Worm (Caenorhabditis elegans) whole organism, mixed stage, embryonic: ENCODE data around the gene ZK105.1.

Experiments
- M03D4.4 ChIP-seq: sonication (generic microtip); optimal IDR thresholded peaks from 2 replicates; lab custom pipeline; 2017; ENCODE audit warnings: mild to moderate bottlenecking, missing genetic modification characterization, missing compliant biosample characterization
- bed-3 ChIP-seq: fragments of 200-800 bp; sonication (Bioruptor generic); optimal IDR thresholded peaks from 3 replicates; lab custom pipeline; 2018; ENCODE audit warnings: mild to moderate bottlenecking, missing genetic modification characterization, moderate library complexity, missing compliant biosample characterization
- blmp-1 ChIP-seq: fragments of 150-350 bp; optimal IDR thresholded peaks from 2 replicates; lab custom pipeline; 2014; ENCODE audit warnings: missing biosample characterization, missing genetic modification characterization
- ceh-39 ChIP-seq: fragments of 150-350 bp; optimal IDR thresholded peaks from 2 replicates; lab custom pipeline; 2014; ENCODE audit warnings: missing biosample characterization, missing genetic modification characterization
- ceh-43 ChIP-seq: fragments of 200-800 bp; sonication (Bioruptor generic); optimal IDR thresholded peaks from 2 replicates; lab custom pipeline; 2018; ENCODE audit warnings: mild to moderate bottlenecking, missing genetic modification characterization, moderate library complexity, missing compliant biosample characterization
- ceh-83 ChIP-seq: fragments of 200-800 bp; sonication (Bioruptor generic); optimal IDR thresholded peaks from 2 replicates; lab custom pipeline; 2018; ENCODE audit warnings: mild to moderate bottlenecking, missing genetic modification characterization, missing compliant biosample characterization
- ces-1 ChIP-seq: fragments of 150-350 bp; optimal IDR thresholded peaks from 2 replicates; lab custom pipeline; 2014; ENCODE audit warnings: missing biosample characterization, missing genetic modification reagents, missing genetic modification characterization
- cnd-1 ChIP-seq: fragments of 200-800 bp; sonication (Bioruptor generic); optimal IDR thresholded peaks from 2 replicates; lab custom pipeline; 2018; ENCODE audit warnings: mild to moderate bottlenecking, missing genetic modification characterization, missing compliant biosample characterization
- elt-1 ChIP-seq: sonication (generic microtip); optimal IDR thresholded peaks from 2 replicates; lab custom pipeline; 2017; ENCODE audit warnings: missing genetic modification characterization, mild to moderate bottlenecking, missing compliant biosample characterization, antibody characterized with exemption, moderate library complexity, borderline replicate concordance; ENCODE audit not compliant: insufficient read depth
- elt-3 ChIP-seq: fragments of 150-350 bp; optimal IDR thresholded peaks from 2 replicates; lab custom pipeline; 2014; ENCODE audit warnings: missing biosample characterization, missing genetic modification characterization
- flh-1 ChIP-seq: fragments of 200-800 bp; sonication (Bioruptor generic); optimal IDR thresholded peaks from 2 replicates; lab custom pipeline; 2018; ENCODE audit warnings: mild to moderate bottlenecking, missing genetic modification characterization, moderate library complexity, missing compliant biosample characterization
- ham-2 ChIP-seq: fragments of 200-800 bp; sonication (Bioruptor generic); optimal IDR thresholded peaks from 2 replicates; lab custom pipeline; 2018; ENCODE audit warnings: mild to moderate bottlenecking, missing genetic modification characterization, missing compliant biosample characterization
- hlh-1 ChIP-seq: fragments of 150-350 bp; optimal IDR thresholded peaks from 2 replicates; lab custom pipeline; 2014; ENCODE audit warnings: missing biosample characterization, missing genetic modification reagents, missing genetic modification characterization
- lin-13 ChIP-seq: fragments of 150-350 bp; optimal IDR thresholded peaks from 2 replicates; lab custom pipeline; 2014; ENCODE audit warnings: missing biosample characterization, missing genetic modification characterization
- lin-32 ChIP-seq: fragments of 200-800 bp; sonication (Bioruptor generic); optimal IDR thresholded peaks from 2 replicates; lab custom pipeline; 2018; ENCODE audit warnings: mild to moderate bottlenecking, missing genetic modification characterization, missing compliant biosample characterization
- lsy-2 ChIP-seq: fragments of 150-350 bp; optimal IDR thresholded peaks from 2 replicates; lab custom pipeline; 2014; ENCODE audit warnings: missing biosample characterization, missing genetic modification characterization
- mab-5 ChIP-seq: fragments of 150-350 bp; optimal IDR thresholded peaks from 2 replicates; lab custom pipeline; 2014; ENCODE audit warnings: missing biosample characterization, missing genetic modification characterization
- mep-1 ChIP-seq: fragments of 150-350 bp; optimal IDR thresholded peaks from 2 replicates; lab custom pipeline; 2017; ENCODE audit warnings: missing biosample characterization, missing genetic modification reagents, missing genetic modification characterization, inconsistent platforms
- mls-2 ChIP-seq: sonication (generic microtip); optimal IDR thresholded peaks from 2 replicates; lab custom pipeline; 2016; ENCODE audit warnings: mild to moderate bottlenecking, missing genetic modification characterization, moderate library complexity, missing compliant biosample characterization
- nhr-12 ChIP-seq: fragments of 150-350 bp; optimal IDR thresholded peaks from 2 replicates; lab custom pipeline; 2014; ENCODE audit warnings: missing biosample characterization, missing genetic modification characterization
- nhr-2 ChIP-seq: fragments of 150-350 bp; optimal IDR thresholded peaks from 2 replicates; lab custom pipeline; 2014; ENCODE audit warnings: missing biosample characterization, missing genetic modification characterization
- nhr-237 ChIP-seq: fragments of 150-350 bp; optimal IDR thresholded peaks from 2 replicates; lab custom pipeline; 2014; ENCODE audit warnings: missing biosample characterization, missing genetic modification characterization
- nhr-28 ChIP-seq: fragments of 150-350 bp; optimal IDR thresholded peaks from 2 replicates; lab custom pipeline; 2014; ENCODE audit warnings: missing biosample characterization, missing genetic modification characterization
- nhr-76 ChIP-seq: sonication (generic microtip); optimal IDR thresholded peaks from 2 replicates; lab custom pipeline; 2017; ENCODE audit warnings: missing biosample characterization, missing genetic modification characterization
- pha-4 ChIP-seq: fragments of 150-350 bp; optimal IDR thresholded peaks from 2 replicates; lab custom pipeline; 2018; ENCODE audit warnings: missing biosample characterization, missing genetic modification reagents, missing genetic modification characterization
- sem-2 ChIP-seq: fragments of 200-800 bp; sonication (Bioruptor generic); optimal IDR thresholded peaks from 2 replicates; lab custom pipeline; 2018; ENCODE audit warnings: mild to moderate bottlenecking, missing genetic modification characterization, missing compliant biosample characterization
- snpc-4 ChIP-seq: fragments of 150-350 bp; optimal IDR thresholded peaks from 2 replicates; lab custom pipeline; 2014; ENCODE audit warnings: missing biosample characterization, missing genetic modification characterization
- sptf-1 ChIP-seq: sonication (generic microtip); optimal IDR thresholded peaks from 2 replicates; lab custom pipeline; 2017; ENCODE audit warnings: mild to moderate bottlenecking, missing genetic modification characterization, moderate library complexity, missing compliant biosample characterization
- unc-120 ChIP-seq: sonication (generic microtip); optimal IDR thresholded peaks from 2 replicates; lab custom pipeline; 2017; ENCODE audit warnings: missing genetic modification characterization, missing compliant biosample characterization; ENCODE audit not compliant: poor library complexity, severe bottlenecking
- unc-39 ChIP-seq: fragments of 150-350 bp; optimal IDR thresholded peaks from 2 replicates; lab custom pipeline; 2014; ENCODE audit warnings: missing biosample characterization, missing genetic modification characterization
- unc-62 ChIP-seq: fragments of 150-350 bp; optimal IDR thresholded peaks from 2 replicates; lab custom pipeline; 2014; ENCODE audit warnings: missing biosample characterization, missing genetic modification reagents, missing genetic modification characterization
- zip-8 ChIP-seq: fragments of 150-350 bp; optimal IDR thresholded peaks from 2 replicates; lab custom pipeline; 2014; ENCODE audit warnings: missing biosample characterization, missing genetic modification characterization
- ztf-11 ChIP-seq: fragments of 150-350 bp; optimal IDR thresholded peaks from 2 replicates; lab custom pipeline; 2014; ENCODE audit warnings: missing biosample characterization, missing genetic modification characterization

ZK105.1 gene

ce11 chrV:7713691-7714090 lies at the start of gene ZK105.1:
TSS of gene ZK105.1 (plus strand) at chrV:7713991.
- no peak for TF ChIP-seq mab-5 (tag; lab: Kevin White, UChicago)
- TF ChIP-seq blmp-1 (tag; lab: Kevin White, UChicago), result no peak
- no peak for TF ChIP-seq hlh-1 (tag; lab: Kevin White, UChicago)
- no peak for TF ChIP-seq mep-1 (tag; lab: Kevin White, UChicago)
- no peak for TF ChIP-seq ceh-43
- TF ChIP-seq sem-2, result no peak
- no peak for TF ChIP-seq nhr-28 (tag; lab: Kevin White, UChicago)
- no peak for TF ChIP-seq ham-2 (GFP tag; lab: Kevin White, UChicago)
- no peak for TF ChIP-seq unc-120 (tag; lab: Kevin White, UChicago)
- TF ChIP-seq mls-2 (tag; lab: Kevin White, UChicago), result no peak
- TF ChIP-seq sptf-1, result no peak
- no peak for TF ChIP-seq nhr-237
- no peak for TF ChIP-seq pha-4 (tag; lab: Kevin White, UChicago)
- TF ChIP-seq M03D4.4 (tag; lab: Kevin White, UChicago), result no peak
- no peak for TF ChIP-seq ceh-39 (tag; lab: Kevin White, UChicago)
- no peak for TF ChIP-seq zip-8
- no peak for TF ChIP-seq elt-1 (tag; lab: Kevin White, UChicago)
- TF ChIP-seq snpc-4, result no peak
- no peak for TF ChIP-seq ztf-11 (tag; lab: Kevin White, UChicago)
- TF ChIP-seq unc-39 (tag; lab: Kevin White, UChicago), result no peak

DNA sequence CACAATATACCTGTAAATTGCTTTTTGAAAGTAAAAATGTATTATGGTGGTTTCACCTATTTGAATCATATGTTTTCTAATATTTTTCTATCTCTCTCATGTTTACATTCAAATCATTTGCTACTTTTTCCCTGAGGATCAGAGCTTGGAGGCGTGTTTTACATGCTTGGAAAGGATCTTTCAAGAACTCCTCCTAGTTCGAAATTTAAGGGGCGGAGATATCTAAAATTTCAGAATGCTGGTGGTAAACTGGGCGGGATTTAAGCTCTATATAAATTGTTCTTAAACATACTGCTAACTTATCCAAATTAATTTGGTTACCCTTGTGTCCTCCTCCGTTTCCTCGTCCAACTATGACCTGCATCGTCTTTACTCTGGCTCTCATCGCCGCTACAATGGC lies 45.9 kb upstream of the ZK105.1 start, which contains the start of gene C12D5.5:
Gene C12D5.5, plus strand, starts transcription at position 301 of the 400 bp plus-strand sequence.
- TF ChIP-seq lsy-2 (no peak), snpc-4 (no peak), mab-5 (tag; lab: Kevin White, UChicago) (no peak), elt-1 (tag; lab: Kevin White, UChicago) (no peak), hlh-1 (tag; lab: Kevin White, UChicago) (no peak), bed-3 (GFP tag; lab: Kevin White, UChicago) (no peak), mls-2 (tag; lab: Kevin White, UChicago) (no peak), unc-120 (tag; lab: Kevin White, UChicago) (no peak), nhr-2 (tag; lab: Kevin White, UChicago) (no peak), cnd-1 (tag; lab: Kevin White, UChicago) (no peak), elt-3 (tag; lab: Kevin White, UChicago) (no peak), nhr-12 (tag; lab: Kevin White, UChicago) (no peak), ces-1 (no peak), mep-1 (tag; lab: Kevin White, UChicago) (no peak), ceh-43 (no peak), blmp-1 (tag; lab: Kevin White, UChicago) (no peak), ceh-83 (GFP tag; lab: Kevin White, UChicago) (no peak), lin-32 (GFP tag; lab: Kevin White, UChicago) (no peak), nhr-237 (no peak)

DNA sequence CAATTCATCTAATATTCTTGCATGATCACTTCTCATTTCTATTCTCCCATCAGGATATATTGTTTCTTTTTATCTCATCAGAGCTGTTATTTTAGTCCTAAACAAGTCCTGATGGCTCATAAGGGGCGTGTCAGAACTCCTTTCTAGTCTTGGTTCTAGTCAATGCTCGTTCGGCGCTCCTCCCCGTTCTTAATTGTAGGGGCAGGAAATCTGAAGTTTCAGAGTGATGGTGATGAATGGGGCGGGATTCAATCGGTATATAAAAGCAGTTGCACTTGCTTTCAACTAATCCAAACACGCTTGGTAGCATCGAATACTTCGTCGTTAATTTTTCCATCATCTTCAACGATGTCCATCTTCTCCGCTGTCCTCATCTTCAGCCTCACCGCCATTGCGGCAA lies 41.5 kb upstream of the ZK105.1 start, which contains the start of gene C12D5.4:
Gene C12D5.4, plus strand, starts transcription at position 301 of the 400 bp plus-strand sequence.
- no peak for TF ChIP-seq zip-8
- no peak for TF ChIP-seq pha-4 (tag; lab: Kevin White, UChicago)
- no peak for TF ChIP-seq unc-62 (GFP tag; lab: Kevin White, UChicago)
- no peak for TF ChIP-seq unc-39 (tag; lab: Kevin White, UChicago)
- no peak for TF ChIP-seq nhr-76 (tag; lab: Kevin White, UChicago)
- no peak for TF ChIP-seq ham-2 (GFP tag; lab: Kevin White, UChicago)
- no peak for TF ChIP-seq unc-120 (tag; lab: Kevin White, UChicago)
- TF ChIP-seq mls-2 (tag; lab: Kevin White, UChicago), result no peak
- TF ChIP-seq ztf-11 (tag; lab: Kevin White, UChicago), result no peak
- TF ChIP-seq M03D4.4 (tag; lab: Kevin White, UChicago), result no peak
- TF ChIP-seq nhr-12 (tag; lab: Kevin White, UChicago), result no peak
- no peak for TF ChIP-seq sptf-1
- no peak for TF ChIP-seq hlh-1 (tag; lab: Kevin White, UChicago)
- TF ChIP-seq flh-1 (GFP tag; lab: Kevin White, UChicago), result no peak
- no peak for TF ChIP-seq nhr-237

DNA sequence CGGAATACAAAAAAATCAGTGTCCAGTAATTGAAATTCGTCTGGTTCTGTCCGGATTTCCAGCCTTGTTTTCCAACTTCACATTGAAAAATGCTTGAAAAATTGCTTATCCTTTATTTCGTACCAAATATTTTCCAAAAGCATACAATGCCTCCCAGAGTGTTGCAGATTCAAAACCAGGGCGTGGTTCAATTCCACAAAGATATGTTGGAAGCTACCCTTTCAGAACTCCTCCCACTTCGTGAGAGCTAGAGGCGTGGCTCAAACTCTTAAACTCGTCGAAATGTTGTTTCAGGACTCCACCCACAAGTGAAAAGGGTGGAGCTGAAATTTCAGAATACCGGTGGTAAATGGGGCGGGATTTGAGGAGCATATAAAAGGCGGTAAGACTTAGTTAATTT lies 37.9 kb upstream of the ZK105.1 start, which contains the start of gene C12D5.3:
Gene C12D5.3, plus strand, starts transcription at position 301 of the 400 bp plus-strand sequence.
- no peak for TF ChIP-seq M03D4.4 (tag; lab: Kevin White, UChicago)
- TF ChIP-seq unc-62 (GFP tag; lab: Kevin White, UChicago), result no peak
- no peak for TF ChIP-seq ztf-11 (tag; lab: Kevin White, UChicago)
- no peak for TF ChIP-seq ces-1
- no peak for TF ChIP-seq ceh-39 (tag; lab: Kevin White, UChicago)
- TF ChIP-seq ceh-83 (GFP tag; lab: Kevin White, UChicago), result no peak
- TF ChIP-seq ceh-43, result no peak
- no peak for TF ChIP-seq lin-13 (tag; lab: Kevin White, UChicago)
- TF ChIP-seq pha-4 (tag; lab: Kevin White, UChicago), result no peak
- TF ChIP-seq lin-32 (GFP tag; lab: Kevin White, UChicago), result no peak
- no peak for TF ChIP-seq nhr-12 (tag; lab: Kevin White, UChicago)
- no peak for TF ChIP-seq bed-3 (GFP tag; lab: Kevin White, UChicago)
